Worm (Caenorhabditis elegans): Measurements from ENCODE around the gene K11G9.5.

Gene K11G9.5

ce11 chrV:6697552-6697951, 9.3 kb upstream of the K11G9.5 start, which contains the start of gene W02F12.2:
W02F12.2 (minus strand) TSS chrV:6697652.
- TF ChIP-seq dpl-1 (GFP tag; optimal IDR thresholded peaks at IDR 0.05) (no peak), hlh-30 (tag; optimal IDR thresholded peaks at IDR 0.05; ENCODE audit: insufficient read depth) (peak; percentile 27)

ce11 chrV:6694668-6695067, 6.4 kb upstream of the K11G9.5 start, which contains the start of gene W02F12.8:
W02F12.8 (minus strand) TSS chrV:6694768.
- TF ChIP-seq nhr-237 (tag; optimal IDR thresholded peaks at IDR 0.05) (no peak), nhr-28 (tag; optimal IDR thresholded peaks at IDR 0.05) (peak; percentile 3)

- TF ChIP-seq F37D6.2 (tag; optimal IDR thresholded peaks at IDR 0.05), result no peak
- TF ChIP-seq ceh-32 (tag; optimal IDR thresholded peaks at IDR 0.05; ENCODE audit: poor library complexity), result no peak
- TF ChIP-seq ceh-28 (tag; optimal IDR thresholded peaks at IDR 0.05), result no peak
- no peak for TF ChIP-seq daf-16 (GFP tag; optimal IDR thresholded peaks at IDR 0.05)
- peak; percentile 87 for TF ChIP-seq daf-16 (tag; optimal IDR thresholded peaks at IDR 0.05)
- no peak for TF ChIP-seq lin-39 (tag; optimal IDR thresholded peaks at IDR 0.05)
- TF ChIP-seq zag-1 (tag; optimal IDR thresholded peaks at IDR 0.05), result no peak
- TF ChIP-seq spr-1 (tag; optimal IDR thresholded peaks at IDR 0.05), result no peak
- no peak for TF ChIP-seq dmd-8 (GFP tag; IDR thresholded peaks at IDR 0.05)
- no peak for TF ChIP-seq arid-1 (GFP tag; conservative IDR thresholded peaks at IDR 0.05)
- no peak for TF ChIP-seq ZK337.2 (GFP tag; IDR thresholded peaks at IDR 0.05)
- TF ChIP-seq madf-5 (GFP tag; IDR thresholded peaks at IDR 0.05), result no peak
- no peak for TF ChIP-seq nhr-6 (tag; optimal IDR thresholded peaks at IDR 0.05)
- TF ChIP-seq jun-1 (tag; optimal IDR thresholded peaks at IDR 0.05), result no peak
- TF ChIP-seq dmd-9 (GFP tag; IDR thresholded peaks at IDR 0.05), result no peak
- no peak for TF ChIP-seq ceh-20 (GFP tag; IDR thresholded peaks at IDR 0.05)
- TF ChIP-seq mes-2 (tag; optimal IDR thresholded peaks at IDR 0.05; ENCODE audit: poor library complexity, severe bottlenecking), result no peak
- no peak for TF ChIP-seq aly-2 (tag; optimal IDR thresholded peaks at IDR 0.05)
- TF ChIP-seq pqm-1 (tag; optimal IDR thresholded peaks at IDR 0.05), result peak; percentile 7
- TF ChIP-seq unc-62 (GFP tag; optimal IDR thresholded peaks at IDR 0.05 in 1 of 2), result no peak
- TF ChIP-seq unc-62 (tag; optimal IDR thresholded peaks at IDR 0.05), result no peak
- TF ChIP-seq daf-8 (GFP tag; IDR thresholded peaks at IDR 0.05), result no peak
- TF ChIP-seq lir-3 (tag; optimal IDR thresholded peaks at IDR 0.05), result no peak
- peak; percentile 78 for TF ChIP-seq nhr-28 (tag; optimal IDR thresholded peaks at IDR 0.05)
- peak in 1 of 2 experiments; percentile 46 for TF ChIP-seq mdl-1 (tag; optimal IDR thresholded peaks at IDR 0.05)
- TF ChIP-seq nhr-76 (tag; optimal IDR thresholded peaks at IDR 0.05), result no peak
- no peak for TF ChIP-seq unc-130 (GFP tag; optimal IDR thresholded peaks at IDR 0.05)
- no peak for TF ChIP-seq duxl-1 (tag; optimal IDR thresholded peaks at IDR 0.05; ENCODE audit: poor library complexity)
- no peak for TF ChIP-seq lsy-2 (tag; optimal IDR thresholded peaks at IDR 0.05)
- TF ChIP-seq hif-1 (tag; optimal IDR thresholded peaks at IDR 0.05), result no peak
- TF ChIP-seq nhr-48 (tag; optimal IDR thresholded peaks at IDR 0.05), result no peak
- no peak for TF ChIP-seq nhr-25 (tag; optimal IDR thresholded peaks at IDR 0.05; ENCODE audit: borderline replicate concordance, insufficient read depth)
- TF ChIP-seq nhr-111 (GFP tag; optimal IDR thresholded peaks at IDR 0.05), result no peak
- TF ChIP-seq nhr-237 (tag; optimal IDR thresholded peaks at IDR 0.05), result no peak
- no peak for TF ChIP-seq Y48G9A.11 (GFP tag; IDR thresholded peaks at IDR 0.05)
- TF ChIP-seq attf-4 (tag; optimal IDR thresholded peaks at IDR 0.05), result no peak
- TF ChIP-seq D1046.2 (GFP tag; IDR thresholded peaks at IDR 0.05), result no peak
- TF ChIP-seq mep-1 (tag; optimal IDR thresholded peaks at IDR 0.05), result no peak
- no peak for TF ChIP-seq fkh-10 (GFP tag; optimal IDR thresholded peaks at IDR 0.05)
- no peak for TF ChIP-seq daf-19 (GFP tag; conservative IDR thresholded peaks at IDR 0.05)
- TF ChIP-seq Y5F2A.4 (GFP tag; optimal IDR thresholded peaks at IDR 0.05), result no peak
- peak; percentile 32 for TF ChIP-seq dve-1 (tag; optimal IDR thresholded peaks at IDR 0.05; ENCODE audit: insufficient read depth)
- no peak for TF ChIP-seq unc-39 (tag; optimal IDR thresholded peaks at IDR 0.05)
- TF ChIP-seq lin-13 (GFP tag; optimal IDR thresholded peaks at IDR 0.05), result no peak
- peak; percentile 32 for TF ChIP-seq hlh-11 (tag; optimal IDR thresholded peaks at IDR 0.05)
Observed at ce11 chrV:6691813-6692351, 3.6 kb upstream of the K11G9.5 start, which contains the start of gene mtl-1. mtl-1 (minus strand) TSS chrV:6691863.

Measured in whole organism, L4 larva.